Fruit fly (Drosophila melanogaster) S2 (cell line): ENCODE data around the gene I-2.

ENCODE experiments used
- CG8478 ChIP-seq: fragments of >200 bp; optimal IDR thresholded peaks from 2 replicates; lab custom pipeline; 2018
- CTCF ChIP-seq, 2 experiments: fragments of >200 bp; optimal IDR thresholded peaks; 2 replicates each; lab custom pipeline; 2018

DNA sequence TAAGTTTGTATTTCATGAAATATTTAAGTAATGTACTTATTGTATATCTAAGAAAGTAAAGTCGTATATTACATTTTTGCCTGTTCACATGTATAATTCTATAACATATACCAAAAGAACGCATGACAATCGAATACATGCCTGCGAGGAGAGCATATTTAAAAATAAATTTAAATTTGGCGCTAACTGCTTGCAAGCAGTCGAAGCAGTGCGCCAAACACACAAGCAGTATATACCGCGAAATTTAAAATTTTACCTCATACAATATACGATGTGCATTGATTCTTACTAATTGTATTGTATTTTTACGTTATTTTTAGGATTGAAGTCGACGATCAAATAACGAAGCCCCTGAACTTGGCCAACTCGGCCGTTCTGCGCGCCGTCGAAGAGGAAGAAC is 12.4 kb downstream of the I-2 start:
- TF ChIP-seq CTCF (optimal IDR thresholded peaks at IDR 0.05; lab: Kevin White, UChicago): peak in 1 of 2 experiments; percentile 5
- no peak for TF ChIP-seq CG8478 (lab: Kevin White, UChicago)
